Fruit fly (Drosophila melanogaster) whole organism, wandering third instar larva: Measurements from ENCODE around the gene Obp99c.

Experiments
- CG32264 ChIP-seq: fragments of 200-800 bp; sonication (Bioruptor generic); optimal IDR thresholded peaks from 2 replicates; lab custom pipeline; 2016; ENCODE audit warnings: missing biosample characterization, missing genetic modification characterization
- Dif ChIP-seq: fragments of 200-275, 200-300 bp; sonication (Bioruptor generic); optimal IDR thresholded peaks from 2 replicates; lab custom pipeline; 2018; ENCODE audit warnings: missing biosample characterization, missing genetic modification characterization; ENCODE audit not compliant: partially characterized antibody
- Hr83 ChIP-seq: fragments of 200-300 bp; sonication (Bioruptor generic); optimal IDR thresholded peaks from 2 replicates; lab custom pipeline; 2016; ENCODE audit warnings: missing biosample characterization, mild to moderate bottlenecking, missing genetic modification characterization, moderate library complexity; ENCODE audit not compliant: poor library complexity, severe bottlenecking
- Myc ChIP-seq: fragments of >200 bp; optimal IDR thresholded peaks from 2 replicates; lab custom pipeline; 2017
- OdsH ChIP-seq: fragments of 200-800 bp; sonication (Bioruptor generic); optimal IDR thresholded peaks from 2 replicates; lab custom pipeline; 2016; ENCODE audit warnings: missing biosample characterization, mild to moderate bottlenecking, missing genetic modification characterization
- Rel ChIP-seq, 2 experiments: fragments of 200-800 bp; sonication (Bioruptor generic) in 1 of 2; optimal IDR thresholded peaks; 2 replicates in 1 of 2; 3 replicates in 1 of 2; lab custom pipeline; 2016 to 2019; ENCODE audit warnings: mild to moderate bottlenecking in 2 of 2, missing biosample characterization in 2 of 2, missing genetic modification characterization in 2 of 2, moderate library complexity in 1 of 2
- br ChIP-seq: fragments of 200-800 bp; sonication (Bioruptor generic); optimal IDR thresholded peaks from 2 replicates; lab custom pipeline; 2016; ENCODE audit warnings: missing biosample characterization, missing genetic modification characterization
- fru ChIP-seq: fragments of 200-800 bp; sonication (Bioruptor generic); optimal IDR thresholded peaks from 3 replicates; lab custom pipeline; 2016; ENCODE audit warnings: missing biosample characterization, mild to moderate bottlenecking, missing genetic modification characterization
- jim ChIP-seq: fragments of 175-275, 200-325 bp; sonication (Bioruptor generic); optimal IDR thresholded peaks from 2 replicates; lab custom pipeline; 2016; ENCODE audit warnings: missing biosample characterization, mild to moderate bottlenecking, missing genetic modification characterization
- pan ChIP-seq: fragments of >200 bp; optimal IDR thresholded peaks from 2 replicates; lab custom pipeline; 2017
- psq ChIP-seq: fragments of 200-800 bp; sonication (Bioruptor generic); optimal IDR thresholded peaks from 3 replicates; lab custom pipeline; 2017; ENCODE audit warnings: missing biosample characterization, mild to moderate bottlenecking, missing genetic modification characterization, moderate library complexity
- sv ChIP-seq: fragments of 200-800 bp; sonication (Bioruptor generic); optimal IDR thresholded peaks from 3 replicates; lab custom pipeline; 2016; ENCODE audit warnings: missing biosample characterization, missing genetic modification characterization
- tai ChIP-seq: sonication (Bioruptor generic); optimal IDR thresholded peaks from 2 replicates; lab custom pipeline; 2016; ENCODE audit warnings: missing biosample characterization, missing genetic modification characterization
- usp ChIP-seq: fragments of >200 bp; optimal IDR thresholded peaks from 2 replicates; lab custom pipeline; 2017; ENCODE audit warnings: missing biosample characterization, missing genetic modification characterization

DNA sequence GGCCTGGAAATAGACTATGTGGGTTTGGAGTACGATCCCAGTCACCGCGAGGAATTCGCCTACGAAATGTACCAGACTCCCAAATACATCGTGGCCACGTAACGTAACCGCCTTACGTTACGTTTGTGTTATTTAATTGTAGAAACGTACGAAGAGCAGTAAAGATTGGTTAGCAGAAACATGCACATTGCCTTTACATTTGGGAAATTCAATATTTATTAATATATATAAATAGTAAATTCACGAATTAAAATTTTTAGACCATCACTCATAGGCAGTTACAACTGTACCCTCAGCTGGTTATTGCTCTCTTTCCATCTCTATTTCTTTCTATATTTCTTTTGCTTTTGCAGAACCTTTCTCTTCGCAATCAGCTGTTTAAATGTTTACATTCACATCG is 48.8 kb upstream of the Obp99c start, which contains the start of gene Gnpnat:
- TF ChIP-seq Myc (lab: Kevin White, UChicago) (no peak), usp (GFP tag; lab: Kevin White, UChicago) (no peak), fru (GFP tag; lab: Kevin White, UChicago) (peak; percentile 60), OdsH (peak; percentile 70), br (GFP tag; lab: Kevin White, UChicago) (peak; percentile 11), sv (peak; percentile 5), Dif (no peak), Rel (GFP tag; optimal IDR thresholded peaks at IDR 0.05; lab: Kevin White, UChicago) (no peak), Rel (tag; optimal IDR thresholded peaks at IDR 0.05; lab: Kevin White, UChicago) (no peak), jim (no peak), psq (GFP tag; lab: Kevin White, UChicago) (peak; percentile 79), CG32264 (no peak), tai (GFP tag; lab: Kevin White, UChicago) (no peak), pan (lab: Kevin White, UChicago) (no peak), Hr83 (GFP tag; lab: Kevin White, UChicago) (no peak)
